Worm (Caenorhabditis elegans): ENCODE measurements around the gene psd-1.

psd-1 gene

ce11 chrIII:7223029-7223428, 52.2 kb downstream of the psd-1 start, which contains the start of gene der-2:
der-2 (minus strand) TSS chrIII:7223129.
- TF ChIP-seq elt-2 (tag; optimal IDR thresholded peaks at IDR 0.05): no peak
- TF ChIP-seq isw-1 (GFP tag; IDR thresholded peaks at IDR 0.05): no peak
- TF ChIP-seq grh-1 (GFP tag; IDR thresholded peaks at IDR 0.05): no peak
- no peak for TF ChIP-seq nhr-77 (tag; optimal IDR thresholded peaks at IDR 0.05)
- no peak for TF ChIP-seq hpl-2 (GFP tag; optimal IDR thresholded peaks at IDR 0.05)
- no peak for TF ChIP-seq xbp-1 (tag; optimal IDR thresholded peaks at IDR 0.05)
- TF ChIP-seq ceh-82 (tag; optimal IDR thresholded peaks at IDR 0.05): no peak
- no peak for TF ChIP-seq ztf-11 (tag; optimal IDR thresholded peaks at IDR 0.05)
- no peak for TF ChIP-seq skn-1 (tag; optimal IDR thresholded peaks at IDR 0.05)
- TF ChIP-seq nhr-237 (tag; optimal IDR thresholded peaks at IDR 0.05): no peak
- no peak for TF ChIP-seq fkh-8 (tag; optimal IDR thresholded peaks at IDR 0.05)
- no peak for TF ChIP-seq egl-13 (tag; optimal IDR thresholded peaks at IDR 0.05)
- no peak for TF ChIP-seq nhr-47 (tag; optimal IDR thresholded peaks at IDR 0.05)
- no peak for TF ChIP-seq snpc-4 (tag; optimal IDR thresholded peaks at IDR 0.05)
- no peak for TF ChIP-seq alr-1 (tag; optimal IDR thresholded peaks at IDR 0.05; ENCODE audit: borderline replicate concordance)
- no peak for TF ChIP-seq nhr-71 (tag; optimal IDR thresholded peaks at IDR 0.05)
- TF ChIP-seq pqm-1 (tag; optimal IDR thresholded peaks at IDR 0.05): no peak
- no peak for TF ChIP-seq mdl-1 (tag; optimal IDR thresholded peaks at IDR 0.05)
- TF ChIP-seq nhr-76 (tag; optimal IDR thresholded peaks at IDR 0.05): no peak

DNA sequence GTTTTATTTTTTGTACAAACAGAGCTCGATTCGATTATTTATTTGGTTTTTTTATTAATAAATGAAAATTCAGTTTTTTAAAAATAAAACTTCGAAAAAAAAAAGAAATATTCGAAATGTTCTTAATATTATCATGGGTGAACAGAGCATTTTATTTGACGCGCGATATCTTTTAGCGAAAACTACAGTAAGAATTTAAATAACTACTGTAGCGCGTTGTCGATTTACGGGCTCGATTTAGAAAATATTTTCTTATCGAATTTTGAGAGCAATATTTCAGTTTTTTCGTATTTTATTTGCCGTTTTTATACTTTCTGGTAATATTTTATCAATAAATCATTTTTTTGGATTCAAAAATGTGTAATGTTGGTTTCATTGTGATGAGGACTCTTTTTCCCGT, 54.1 kb downstream of the psd-1 start:
- TF ChIP-seq irx-1 (tag; optimal IDR thresholded peaks at IDR 0.05) (no peak), nhr-71 (tag; optimal IDR thresholded peaks at IDR 0.05) (peak; percentile 17)

Data from whole organism, L1 larva.